Worm (Caenorhabditis elegans) whole organism, L1 larva: ENCODE measurements around the gene M01H9.2.

Experiments used
- C16A3.4 ChIP-seq: fragments of 150-350 bp; optimal IDR thresholded peaks from 2 replicates; lab custom pipeline; 2014; ENCODE audit warnings: missing biosample characterization, missing genetic modification characterization
- C34B4.2 ChIP-seq: sonication (generic microtip); optimal IDR thresholded peaks from 2 replicates; lab custom pipeline; 2017; ENCODE audit warnings: mild to moderate bottlenecking, missing genetic modification characterization, missing compliant biosample characterization
- Y116A8C.19 ChIP-seq: sonication (generic microtip); optimal IDR thresholded peaks from 2 replicates; lab custom pipeline; 2016; ENCODE audit warnings: missing compliant biosample characterization, missing genetic modification characterization, borderline replicate concordance
- alr-1 ChIP-seq: fragments of 200-800 bp; sonication (Bioruptor generic); optimal IDR thresholded peaks from 2 replicates; lab custom pipeline; 2018; ENCODE audit warnings: borderline replicate concordance, mild to moderate bottlenecking, missing genetic modification characterization, missing compliant biosample characterization
- aly-2 ChIP-seq: fragments of 150-350 bp; optimal IDR thresholded peaks from 2 replicates; lab custom pipeline; 2014; ENCODE audit warnings: missing biosample characterization, missing genetic modification characterization
- ama-1 ChIP-seq: fragments of 150-350 bp; optimal IDR thresholded peaks from 2 replicates; lab custom pipeline; 2014
- ceh-8 ChIP-seq: fragments of 200-800 bp; sonication (Bioruptor generic); optimal IDR thresholded peaks from 2 replicates; lab custom pipeline; 2018; ENCODE audit warnings: mild to moderate bottlenecking, missing genetic modification characterization, moderate library complexity, missing compliant biosample characterization
- ceh-82 ChIP-seq, 3 experiments: fragments of 150-350 bp in 1 of 3; sonication (generic microtip) in 2 of 3; optimal IDR thresholded peaks; 2 replicates each; lab custom pipeline; 2014 to 2017; ENCODE audit warnings: missing biosample characterization in 3 of 3, missing genetic modification characterization in 3 of 3
- ceh-88 ChIP-seq: fragments of 200-800 bp; sonication (Bioruptor generic); IDR thresholded peaks from 2 replicates; pipeline ENCODE4 v1.3.6; 2022; ENCODE audit warnings: missing genetic modification characterization, missing compliant biosample characterization
- ceh-90 ChIP-seq: sonication (generic microtip); optimal IDR thresholded peaks from 2 replicates; lab custom pipeline; 2016; ENCODE audit warnings: missing genetic modification characterization, missing compliant biosample characterization
- ces-1 ChIP-seq: fragments of 150-350 bp; optimal IDR thresholded peaks from 2 replicates; lab custom pipeline; 2014; ENCODE audit warnings: missing biosample characterization, missing genetic modification reagents, missing genetic modification characterization
- dpl-1 ChIP-seq, 3 experiments: fragments of 150-350 bp in 2 of 3; sonication (generic microtip) in 1 of 3; optimal IDR thresholded peaks; 2 replicates each; lab custom pipeline; 2014 to 2017; ENCODE audit warnings: missing biosample characterization in 3 of 3, missing genetic modification characterization in 3 of 3, missing genetic modification reagents in 3 of 3
- dsc-1 ChIP-seq: sonication (generic microtip); optimal IDR thresholded peaks from 2 replicates; lab custom pipeline; 2016; ENCODE audit warnings: mild to moderate bottlenecking, missing genetic modification characterization, missing compliant biosample characterization
- efl-1 ChIP-seq, 4 experiments: fragments of 150-350 bp; optimal IDR thresholded peaks in 3 of 4; peaks in 1 of 4; 1 replicate in 1 of 4; 2 replicates in 3 of 4; lab custom pipeline; 2014; ENCODE audit warnings: missing biosample characterization in 2 of 4, missing genetic modification characterization in 2 of 4, missing genetic modification reagents in 2 of 4
- efl-3 ChIP-seq: fragments of 200-800 bp; sonication (Bioruptor generic); optimal IDR thresholded peaks from 2 replicates; lab custom pipeline; 2018; ENCODE audit warnings: mild to moderate bottlenecking, missing genetic modification characterization, missing compliant biosample characterization
- egl-13 ChIP-seq: sonication (generic microtip); optimal IDR thresholded peaks from 2 replicates; lab custom pipeline; 2016; ENCODE audit warnings: missing genotype, missing genetic modification reagents, missing genetic modification characterization, missing compliant biosample characterization
- elt-3 ChIP-seq, 6 experiments: fragments of 150-350 bp in 1 of 6; sonication (generic microtip); optimal IDR thresholded peaks; 2 replicates each; lab custom pipeline; 2017 to 2018; ENCODE audit warnings: missing biosample characterization in 6 of 6, missing genetic modification characterization in 6 of 6, inconsistent platforms in 1 of 6
- fkh-8 ChIP-seq: sonication (generic microtip); optimal IDR thresholded peaks from 2 replicates; lab custom pipeline; 2016; ENCODE audit warnings: mild to moderate bottlenecking, missing genetic modification characterization, missing compliant biosample characterization
- grh-1 ChIP-seq: fragments of 200-800 bp; sonication (Bioruptor generic); IDR thresholded peaks from 2 replicates; pipeline ENCODE4 v1.3.6; 2022; ENCODE audit warnings: missing genetic modification reagents, missing genetic modification characterization, missing compliant biosample characterization
- hlh-17 ChIP-seq: fragments of 200-800 bp; sonication (Bioruptor generic); optimal IDR thresholded peaks from 2 replicates; lab custom pipeline; 2018; ENCODE audit warnings: missing genetic modification characterization, mild to moderate bottlenecking, missing compliant biosample characterization, moderate library complexity, borderline replicate concordance
- hpl-2 ChIP-seq: fragments of 150-350 bp; optimal IDR thresholded peaks from 2 replicates; lab custom pipeline; 2014; ENCODE audit warnings: missing biosample characterization, missing genetic modification reagents, missing genetic modification characterization
- irx-1 ChIP-seq: sonication (generic microtip); optimal IDR thresholded peaks from 2 replicates; lab custom pipeline; 2016; ENCODE audit warnings: missing genetic modification characterization, missing compliant biosample characterization
- jun-1 ChIP-seq: fragments of 150-350 bp; optimal IDR thresholded peaks from 2 replicates; lab custom pipeline; 2014; ENCODE audit warnings: missing biosample characterization, missing genetic modification reagents, missing genetic modification characterization
- lin-14 ChIP-seq: fragments of 200-800 bp; sonication (Bioruptor generic); optimal IDR thresholded peaks from 2 replicates; lab custom pipeline; 2018; ENCODE audit warnings: mild to moderate bottlenecking, missing genetic modification characterization, moderate library complexity, missing compliant biosample characterization
- lin-35 ChIP-seq, 2 experiments: fragments of 150-350 bp; optimal IDR thresholded peaks; 2 replicates each; lab custom pipeline; 2014; ENCODE audit warnings: missing biosample characterization in 2 of 2, missing genetic modification characterization in 2 of 2, missing genetic modification reagents in 2 of 2
- lsy-2 ChIP-seq, 2 experiments: fragments of 150-350 bp; optimal IDR thresholded peaks; 2 replicates each; lab custom pipeline; 2014; ENCODE audit warnings: missing biosample characterization in 2 of 2, missing genetic modification characterization in 2 of 2
- mdl-1 ChIP-seq, 2 experiments: fragments of 150-350 bp; optimal IDR thresholded peaks; 2 replicates each; lab custom pipeline; 2014 to 2017; ENCODE audit warnings: missing biosample characterization in 2 of 2, missing genetic modification characterization in 2 of 2, inconsistent platforms in 1 of 2
- mef-2 ChIP-seq: fragments of 150-350 bp; optimal IDR thresholded peaks from 2 replicates; lab custom pipeline; 2014; ENCODE audit warnings: missing biosample characterization, missing genetic modification characterization
- nhr-12 ChIP-seq: sonication (generic microtip); optimal IDR thresholded peaks from 2 replicates; lab custom pipeline; 2017; ENCODE audit warnings: missing biosample characterization, missing genetic modification characterization
- nhr-20 ChIP-seq: sonication (generic microtip); optimal IDR thresholded peaks from 2 replicates; lab custom pipeline; 2016; ENCODE audit warnings: mild to moderate bottlenecking, missing genetic modification characterization, missing compliant biosample characterization
- nhr-28 ChIP-seq: fragments of 150-350 bp; optimal IDR thresholded peaks from 2 replicates; lab custom pipeline; 2014; ENCODE audit warnings: missing biosample characterization, missing genetic modification characterization
- nhr-47 ChIP-seq: sonication (generic microtip); optimal IDR thresholded peaks from 2 replicates; lab custom pipeline; 2016; ENCODE audit warnings: mild to moderate bottlenecking, missing genetic modification characterization, moderate library complexity, missing compliant biosample characterization
- nhr-71 ChIP-seq: sonication (generic microtip); optimal IDR thresholded peaks from 2 replicates; lab custom pipeline; 2016; ENCODE audit warnings: mild to moderate bottlenecking, missing genetic modification characterization, moderate library complexity, missing compliant biosample characterization
- nhr-76 ChIP-seq: sonication (generic microtip); optimal IDR thresholded peaks from 2 replicates; lab custom pipeline; 2017; ENCODE audit warnings: missing biosample characterization, missing genetic modification characterization
- nhr-77 ChIP-seq: fragments of 150-350 bp; optimal IDR thresholded peaks from 2 replicates; lab custom pipeline; 2014; ENCODE audit warnings: missing biosample characterization, missing genetic modification characterization
- pag-3 ChIP-seq: sonication (generic microtip); optimal IDR thresholded peaks from 2 replicates; lab custom pipeline; 2017; ENCODE audit warnings: missing genetic modification characterization, mild to moderate bottlenecking, missing compliant biosample characterization, antibody characterized with exemption, borderline replicate concordance; ENCODE audit not compliant: insufficient read depth
- pax-3 ChIP-seq: fragments of 200-800 bp; sonication (Bioruptor generic); optimal IDR thresholded peaks from 2 replicates; lab custom pipeline; 2018; ENCODE audit warnings: mild to moderate bottlenecking, missing genetic modification characterization, moderate library complexity, missing compliant biosample characterization
- pqm-1 ChIP-seq: sonication (generic microtip); optimal IDR thresholded peaks from 3 replicates; lab custom pipeline; 2017; ENCODE audit warnings: missing biosample characterization, missing genetic modification characterization
- rnt-1 ChIP-seq: sonication (generic microtip); optimal IDR thresholded peaks from 2 replicates; lab custom pipeline; 2016; ENCODE audit warnings: mild to moderate bottlenecking, missing genetic modification characterization, moderate library complexity, missing compliant biosample characterization
- skn-1 ChIP-seq: fragments of 150-350 bp; optimal IDR thresholded peaks from 2 replicates; lab custom pipeline; 2014; ENCODE audit warnings: missing biosample characterization, missing genetic modification characterization
- snu-23 ChIP-seq: sonication (generic microtip); optimal IDR thresholded peaks from 2 replicates; lab custom pipeline; 2016; ENCODE audit warnings: missing genetic modification characterization, missing compliant biosample characterization
- sox-4 ChIP-seq: sonication (generic microtip); optimal IDR thresholded peaks from 2 replicates; lab custom pipeline; 2016; ENCODE audit warnings: missing genetic modification characterization, missing compliant biosample characterization
- tlp-1 ChIP-seq: fragments of 150-350 bp; optimal IDR thresholded peaks from 2 replicates; lab custom pipeline; 2014; ENCODE audit warnings: missing biosample characterization, missing genetic modification characterization
- unc-62 ChIP-seq: fragments of 150-350 bp; optimal IDR thresholded peaks from 2 replicates; lab custom pipeline; 2014; ENCODE audit warnings: missing biosample characterization, missing genetic modification reagents, missing genetic modification characterization
- unc-86 ChIP-seq: sonication (generic microtip); optimal IDR thresholded peaks from 2 replicates; lab custom pipeline; 2016; ENCODE audit warnings: missing genetic modification characterization, missing compliant biosample characterization
- zag-1 ChIP-seq: fragments of 150-350 bp; optimal IDR thresholded peaks from 2 replicates; lab custom pipeline; 2014; ENCODE audit warnings: missing biosample characterization, missing genetic modification characterization
- ztf-11 ChIP-seq, 2 experiments: sonication (generic microtip); optimal IDR thresholded peaks; 2 replicates each; lab custom pipeline; 2016 to 2017; ENCODE audit warnings: missing genetic modification characterization in 2 of 2, missing biosample characterization in 1 of 2, missing compliant biosample characterization in 1 of 2

Gene M01H9.2

ce11 chrIV:4448343-4448742 is 14.7 kb downstream of the M01H9.2 start:
- no peak for TF ChIP-seq nhr-71 (tag; lab: Kevin White, UChicago)
- peak; percentile 88 for TF ChIP-seq alr-1
- TF ChIP-seq unc-86 (tag; lab: Kevin White, UChicago), result no peak
- TF ChIP-seq efl-1 (optimal IDR thresholded peaks at IDR 0.05; lab: Kevin White, UChicago), result no peak
- TF ChIP-seq efl-1 (GFP tag; optimal IDR thresholded peaks at IDR 0.05 in 1 of 2; lab: Kevin White, UChicago), result peak in 1 of 2 experiments; percentile 52
- TF ChIP-seq ama-1 (lab: Kevin White, UChicago), result no peak
- no peak for TF ChIP-seq lsy-2 (tag; optimal IDR thresholded peaks at IDR 0.05; lab: Kevin White, UChicago)
- TF ChIP-seq C16A3.4 (tag; lab: Kevin White, UChicago), result no peak

- TF ChIP-seq fkh-8 (no peak), pqm-1 (tag; lab: Kevin White, UChicago) (no peak), lin-35 (GFP tag; optimal IDR thresholded peaks at IDR 0.05; lab: Kevin White, UChicago) (no peak), zag-1 (tag; lab: Kevin White, UChicago) (no peak), hlh-17 (no peak), mdl-1 (tag; optimal IDR thresholded peaks at IDR 0.05; lab: Kevin White, UChicago) (no peak), lin-14 (no peak), nhr-20 (tag; lab: Kevin White, UChicago) (no peak), irx-1 (no peak), ceh-90 (tag; lab: Kevin White, UChicago) (no peak), skn-1 (tag; lab: Kevin White, UChicago) (no peak), hpl-2 (no peak), ceh-88 (GFP tag; lab: Robert Waterston, UW) (no peak), nhr-28 (no peak), tlp-1 (tag; lab: Kevin White, UChicago) (no peak), ama-1 (lab: Kevin White, UChicago) (no peak)
Observed at ce11 chrIV:4447367-4447766, 15.7 kb downstream of the M01H9.2 start.

- TF ChIP-seq ztf-11 (tag; optimal IDR thresholded peaks at IDR 0.05; lab: Kevin White, UChicago), result no peak
- no peak for TF ChIP-seq Y116A8C.19 (tag; lab: Kevin White, UChicago)
- TF ChIP-seq hlh-17, result no peak
- TF ChIP-seq nhr-20 (tag; lab: Kevin White, UChicago), result no peak
- TF ChIP-seq ceh-8 (GFP tag; lab: Kevin White, UChicago), result no peak
- TF ChIP-seq nhr-76 (tag; lab: Kevin White, UChicago), result no peak
- no peak for TF ChIP-seq pag-3 (tag; lab: Kevin White, UChicago)
- TF ChIP-seq egl-13 (tag; lab: Kevin White, UChicago), result no peak
- no peak for TF ChIP-seq dsc-1 (tag; lab: Kevin White, UChicago)
- TF ChIP-seq grh-1 (GFP tag; lab: Robert Waterston, UW), result no peak
- TF ChIP-seq C34B4.2 (tag; lab: Kevin White, UChicago), result no peak
- no peak for TF ChIP-seq ces-1
- TF ChIP-seq ama-1 (lab: Kevin White, UChicago), result no peak
- TF ChIP-seq rnt-1 (tag; lab: Kevin White, UChicago), result no peak
- no peak for TF ChIP-seq dpl-1 (GFP tag; optimal IDR thresholded peaks at IDR 0.05; lab: Kevin White, UChicago)
- TF ChIP-seq unc-62 (GFP tag; lab: Kevin White, UChicago), result no peak
- TF ChIP-seq ceh-82 (tag; optimal IDR thresholded peaks at IDR 0.05; lab: Kevin White, UChicago), result no peak
- TF ChIP-seq mef-2 (tag; lab: Kevin White, UChicago), result no peak
Observed at ce11 chrIV:4447284-4447366, 15.9 kb downstream of the M01H9.2 start, which contains the start of gene chat-1. chat-1 (plus strand) TSS chrIV:4447331.

- no peak for TF ChIP-seq pax-3 (tag; lab: Kevin White, UChicago)
- no peak for TF ChIP-seq sox-4 (tag; lab: Kevin White, UChicago)
- peak in 1 of 6 experiments; percentile 15 for TF ChIP-seq elt-3 (tag; optimal IDR thresholded peaks at IDR 0.05; lab: Kevin White, UChicago)
- peak; percentile 47 for TF ChIP-seq jun-1 (tag; lab: Kevin White, UChicago)
- peak; percentile 44 for TF ChIP-seq snu-23 (GFP tag; lab: Kevin White, UChicago)
- TF ChIP-seq skn-1 (tag; lab: Kevin White, UChicago), result no peak
- TF ChIP-seq hpl-2, result peak; percentile 10
- TF ChIP-seq tlp-1 (tag; lab: Kevin White, UChicago), result no peak
- TF ChIP-seq aly-2, result peak; percentile 16
- TF ChIP-seq nhr-76 (tag; lab: Kevin White, UChicago), result no peak
- peak; percentile 55 to 60 for TF ChIP-seq efl-1 (optimal IDR thresholded peaks at IDR 0.05; lab: Kevin White, UChicago)
- peak; percentile 37 to 48 for TF ChIP-seq efl-1 (GFP tag; optimal IDR thresholded peaks at IDR 0.05 in 1 of 2; lab: Kevin White, UChicago)
- no peak for TF ChIP-seq pqm-1 (tag; lab: Kevin White, UChicago)
- peak; percentile 58 for TF ChIP-seq lin-14
- peak; percentile 35 for TF ChIP-seq nhr-47 (tag; lab: Kevin White, UChicago)
- no peak for TF ChIP-seq nhr-12
- TF ChIP-seq nhr-77 (tag; lab: Kevin White, UChicago), result peak; percentile 37
- TF ChIP-seq dpl-1 (GFP tag; optimal IDR thresholded peaks at IDR 0.05; lab: Kevin White, UChicago), result peak; percentile 13 to 45 (median 30)
- TF ChIP-seq dsc-1 (tag; lab: Kevin White, UChicago), result no peak
- TF ChIP-seq efl-3 (GFP tag; lab: Kevin White, UChicago), result no peak
- no peak for TF ChIP-seq irx-1
- TF ChIP-seq ztf-11 (tag; optimal IDR thresholded peaks at IDR 0.05; lab: Kevin White, UChicago), result peak in 1 of 2 experiments; percentile 23
Observed at ce11 chrIV:4446884-4447283, 16.1 kb downstream of the M01H9.2 start.
